Fruit fly (Drosophila melanogaster): ENCODE results near the gene spict.
A peak's percentile ranks its signal among the peaks of the same experiment; 100 is the strongest.

Gene spict

DNA sequence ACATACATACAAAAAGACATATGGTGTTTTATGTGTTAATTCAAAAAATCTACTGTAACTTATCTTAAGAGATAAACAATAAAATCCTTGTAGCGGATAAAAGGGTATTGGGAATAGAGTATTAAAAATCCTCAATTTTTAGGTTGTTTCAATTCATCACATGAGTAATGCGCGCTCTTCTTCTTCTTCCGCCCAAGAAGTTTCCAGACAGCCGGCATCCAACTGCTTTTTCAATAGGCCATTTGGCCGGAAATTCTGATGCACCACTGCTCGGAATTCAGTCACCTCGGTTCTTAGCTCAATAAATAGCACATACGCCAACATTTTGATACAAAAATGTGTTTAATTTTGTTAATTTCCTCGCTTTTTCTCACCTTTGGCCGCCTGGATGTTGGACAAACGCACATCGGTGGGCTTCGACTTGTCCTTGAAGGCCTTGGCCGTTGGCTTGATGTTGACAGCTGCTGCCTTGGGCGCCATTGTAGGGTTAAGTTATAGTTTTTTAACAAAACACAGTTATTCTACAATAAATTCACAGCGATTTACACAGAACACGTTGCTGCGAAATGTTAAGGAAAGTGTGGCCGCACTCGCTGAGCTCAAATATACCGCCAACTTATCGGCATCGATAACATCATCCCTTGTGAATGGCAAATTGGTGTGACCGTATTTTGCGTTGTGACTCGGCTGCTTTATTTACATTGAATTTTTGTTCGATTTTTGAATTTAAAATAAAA lies 12.0 kb upstream of the spict start, which contains the start of the genes CCT4 and CG6153 (continued):
- no peak for TF ChIP-seq ATbp (GFP tag; optimal IDR thresholded peaks at IDR 0.05)
- TF ChIP-seq emc (GFP tag; optimal IDR thresholded peaks at IDR 0.05): no peak
- no peak for TF ChIP-seq D (optimal IDR thresholded peaks at IDR 0.05)
- TF ChIP-seq D (GFP tag; optimal IDR thresholded peaks at IDR 0.05): no peak
- peak; percentile 68 for TF ChIP-seq CG1603 (tag; optimal IDR thresholded peaks at IDR 0.05)
- no peak for TF ChIP-seq CG11560 (tag; IDR thresholded peaks at IDR 0.05)
- TF ChIP-seq unc-4 (GFP tag; IDR thresholded peaks at IDR 0.05; ENCODE audit: partially characterized antibody): peak; percentile 38
- TF ChIP-seq Dll (GFP tag; IDR thresholded peaks at IDR 0.05; ENCODE audit: partially characterized antibody): peak; percentile 46; the same call in 1 of the 4 replicates
- TF ChIP-seq CG13287 (GFP tag; IDR thresholded peaks at IDR 0.05; ENCODE audit: partially characterized antibody): peak; percentile 60
- TF ChIP-seq CG10366 (GFP tag; IDR thresholded peaks at IDR 0.05): no peak
- TF ChIP-seq CG32532 (GFP tag; IDR thresholded peaks at IDR 0.05): no peak
- TF ChIP-seq BtbVII (GFP tag; optimal IDR thresholded peaks at IDR 0.05): no peak
- TF ChIP-seq onecut (GFP tag; IDR thresholded peaks at IDR 0.05): peak; percentile 38
- TF ChIP-seq CG4424 (GFP tag; optimal IDR thresholded peaks at IDR 0.05): no peak
- TF ChIP-seq tx (GFP tag; optimal IDR thresholded peaks at IDR 0.05): no peak
- no peak for TF ChIP-seq yki (optimal IDR thresholded peaks at IDR 0.05)
- no peak for TF ChIP-seq CG14050 (GFP tag; IDR thresholded peaks at IDR 0.05)
- peak; percentile 64 for TF ChIP-seq BEAF-32 (GFP tag; optimal IDR thresholded peaks at IDR 0.05)
- TF ChIP-seq az2 (GFP tag; optimal IDR thresholded peaks at IDR 0.05): no peak
- peak; percentile 2 for TF ChIP-seq CG10979 (tag; optimal IDR thresholded peaks at IDR 0.05)
- TF ChIP-seq CG4854 (GFP tag; optimal IDR thresholded peaks at IDR 0.05): no peak
- no peak for TF ChIP-seq dan (GFP tag; IDR thresholded peaks at IDR 0.05)
- no peak for TF ChIP-seq dpn (GFP tag; optimal IDR thresholded peaks at IDR 0.05)
- TF ChIP-seq Dp (GFP tag; optimal IDR thresholded peaks at IDR 0.05): peak; percentile 58
- no peak for TF ChIP-seq CG4707 (GFP tag; optimal IDR thresholded peaks at IDR 0.05)
- no peak for TF ChIP-seq NfI (GFP tag; optimal IDR thresholded peaks at IDR 0.05)
- TF ChIP-seq Hmr (GFP tag; optimal IDR thresholded peaks at IDR 0.05): no peak
- peak; percentile 85 for TF ChIP-seq pzg (GFP tag; optimal IDR thresholded peaks at IDR 0.05)
- TF ChIP-seq nmo (GFP tag; optimal IDR thresholded peaks at IDR 0.05): peak; percentile 36
- TF ChIP-seq aop (GFP tag; IDR thresholded peaks at IDR 0.05): no peak
- peak; percentile 71 for TF ChIP-seq stwl (tag; optimal IDR thresholded peaks at IDR 0.05)
- TF ChIP-seq CG17912 (GFP tag; optimal IDR thresholded peaks at IDR 0.05): no peak

DNA sequence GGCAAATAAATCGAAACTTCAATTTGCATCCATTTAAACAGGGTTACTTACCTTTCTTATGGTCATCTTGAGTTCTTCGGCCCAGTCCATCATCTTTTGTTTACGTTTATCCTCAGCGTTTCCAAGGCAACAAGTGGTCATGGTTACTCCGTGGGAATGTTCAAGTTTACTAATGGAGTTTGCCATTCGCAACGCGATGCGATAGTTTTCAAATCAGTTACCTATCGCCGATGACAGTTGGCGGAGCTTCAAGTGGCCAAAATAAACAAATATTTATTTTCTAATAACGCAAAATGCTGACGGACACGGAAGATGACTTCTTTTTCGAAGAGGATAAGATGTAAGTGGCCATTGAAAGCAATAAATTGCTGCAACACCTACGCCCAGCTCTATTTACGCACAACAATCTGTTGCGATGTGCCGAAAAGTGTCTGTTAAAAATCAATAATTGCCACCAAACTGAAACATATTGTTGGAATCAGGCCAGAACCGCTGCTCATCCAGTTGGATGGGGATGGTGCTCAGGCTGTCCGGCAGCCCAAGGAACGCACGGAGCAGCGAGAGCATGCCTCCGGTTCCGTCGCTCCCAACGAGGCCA lies 9.6 kb upstream of the spict start, which contains the start of the genes IFT43 and PICK1:
Gene IFT43, minus strand, starts transcription at position 166 of the 598 bp plus-strand sequence.
Gene PICK1, plus strand, starts transcription at position 211 of the 598 bp plus-strand sequence.
- TF ChIP-seq HLH4C (GFP tag; IDR thresholded peaks at IDR 0.05; ENCODE audit: partially characterized antibody) (peak; percentile 77), inv (GFP tag; IDR thresholded peaks at IDR 0.05; ENCODE audit: partially characterized antibody) (peak; percentile 56), Dref (GFP tag; IDR thresholded peaks at IDR 0.05) (peak; percentile 52), CHES-1-like (GFP tag; optimal IDR thresholded peaks at IDR 0.05) (peak; percentile 4), knrl (GFP tag; IDR thresholded peaks at IDR 0.05; ENCODE audit: partially characterized antibody) (peak; percentile 78), gfzf (GFP tag; optimal IDR thresholded peaks at IDR 0.05) (peak; percentile 48), CG33213 (GFP tag; optimal IDR thresholded peaks at IDR 0.05) (peak; percentile 6), gce (GFP tag; IDR thresholded peaks at IDR 0.05) (no peak), CG10147 (GFP tag; optimal IDR thresholded peaks at IDR 0.05) (no peak), Dll (GFP tag; IDR thresholded peaks at IDR 0.05; ENCODE audit: partially characterized antibody) (peak; percentile 83), Rfx (GFP tag; IDR thresholded peaks at IDR 0.05) (peak; percentile 89), Dp (GFP tag; optimal IDR thresholded peaks at IDR 0.05) (peak; percentile 37), vnd (GFP tag; IDR thresholded peaks at IDR 0.05; ENCODE audit: partially characterized antibody) (peak; percentile 77), Neu2 (GFP tag; optimal IDR thresholded peaks at IDR 0.05; ENCODE audit: borderline replicate concordance) (peak; percentile 32), ftz-f1 (GFP tag; optimal IDR thresholded peaks at IDR 0.05) (peak; percentile 55), Xrp1 (GFP tag; IDR thresholded peaks at IDR 0.05) (peak; percentile 7; the same call in 1 of the 2 replicates), CG9727 (GFP tag; optimal IDR thresholded peaks at IDR 0.05) (no peak), ro (GFP tag; IDR thresholded peaks at IDR 0.05) (no peak), Ravus (GFP tag; IDR thresholded peaks at IDR 0.05) (no peak), NfI (GFP tag; optimal IDR thresholded peaks at IDR 0.05) (no peak)
